Worm (Caenorhabditis elegans): ENCODE results near the gene tars-1.

The tars-1 gene

ce11 chrII:11650975-11651588, 44.4 kb downstream of the tars-1 start, which contains the start of gene coa-7:
coa-7 (minus strand) TSS chrII:11651148.
- TF ChIP-seq nhr-43 (tag; optimal IDR thresholded peaks at IDR 0.05; ENCODE audit: poor library complexity, severe bottlenecking) = peak; percentile 38
- no peak for TF ChIP-seq nhr-237 (tag; optimal IDR thresholded peaks at IDR 0.05)
- TF ChIP-seq aly-2 (tag; optimal IDR thresholded peaks at IDR 0.05) = peak; percentile 44
- TF ChIP-seq elt-2 (tag; optimal IDR thresholded peaks at IDR 0.05) = peak; percentile 20

- TF ChIP-seq ceh-9 (tag; optimal IDR thresholded peaks at IDR 0.05) (no peak), jun-1 (tag; optimal IDR thresholded peaks at IDR 0.05) (peak; percentile 4), elt-2 (tag; optimal IDR thresholded peaks at IDR 0.05) (peak; percentile 19), snpc-4 (tag; optimal IDR thresholded peaks at IDR 0.05) (no peak), R02D3.7 (tag; optimal IDR thresholded peaks at IDR 0.05) (no peak), pha-4 (tag; optimal IDR thresholded peaks at IDR 0.05) (peak; percentile 77)
Observed at ce11 chrII:11649239-11649638, 46.2 kb downstream of the tars-1 start.

ce11 chrII:11646874-11647273, 48.6 kb downstream of the tars-1 start:
- peak; percentile 78 for TF ChIP-seq elt-2 (tag; optimal IDR thresholded peaks at IDR 0.05)
- no peak for TF ChIP-seq aly-2 (tag; optimal IDR thresholded peaks at IDR 0.05)

- TF ChIP-seq nhr-77 (tag; optimal IDR thresholded peaks at IDR 0.05) = no peak
- TF ChIP-seq daf-12 (tag; optimal IDR thresholded peaks at IDR 0.05) = no peak
- no peak for TF ChIP-seq ztf-11 (tag; optimal IDR thresholded peaks at IDR 0.05)
- TF ChIP-seq mml-1 (tag; optimal IDR thresholded peaks at IDR 0.05) = no peak
- TF ChIP-seq lsy-12 (tag; optimal IDR thresholded peaks at IDR 0.05) = no peak
- TF ChIP-seq unc-62 (GFP tag; optimal IDR thresholded peaks at IDR 0.05) = no peak
- no peak for TF ChIP-seq tbx-2 (tag; optimal IDR thresholded peaks at IDR 0.05)
- peak; percentile 8 for TF ChIP-seq pha-4 (tag; optimal IDR thresholded peaks at IDR 0.05)
- no peak for TF ChIP-seq nhr-23 (tag; optimal IDR thresholded peaks at IDR 0.05)
- no peak for TF ChIP-seq elt-3 (tag; optimal IDR thresholded peaks at IDR 0.05)
- TF ChIP-seq eor-1 (tag; optimal IDR thresholded peaks at IDR 0.05) = no peak
- TF ChIP-seq ceh-9 (tag; optimal IDR thresholded peaks at IDR 0.05) = no peak
- peak; percentile 75 for TF ChIP-seq elt-2 (tag; optimal IDR thresholded peaks at IDR 0.05)
- TF ChIP-seq nhr-76 (tag; optimal IDR thresholded peaks at IDR 0.05) = no peak
- TF ChIP-seq ZK546.5 (tag; optimal IDR thresholded peaks at IDR 0.05) = no peak
- no peak for TF ChIP-seq nhr-12 (tag; optimal IDR thresholded peaks at IDR 0.05)
- peak; percentile 40 for TF ChIP-seq nfya-1 (tag; optimal IDR thresholded peaks at IDR 0.05; ENCODE audit: insufficient read depth)
- TF ChIP-seq sea-2 (GFP tag; optimal IDR thresholded peaks at IDR 0.05) = no peak
- TF ChIP-seq nhr-237 (tag; optimal IDR thresholded peaks at IDR 0.05) = no peak
- no peak for TF ChIP-seq mdl-1 (tag; optimal IDR thresholded peaks at IDR 0.05)
- TF ChIP-seq fkh-10 (GFP tag; optimal IDR thresholded peaks at IDR 0.05) = no peak
- peak; percentile 27 for TF ChIP-seq nhr-25 (tag; optimal IDR thresholded peaks at IDR 0.05)
- no peak for TF ChIP-seq nhr-67 (tag; optimal IDR thresholded peaks at IDR 0.05)
- TF ChIP-seq skn-1 (tag; optimal IDR thresholded peaks at IDR 0.05) = peak; percentile 17
- TF ChIP-seq pqm-1 (tag; optimal IDR thresholded peaks at IDR 0.05) = peak; percentile 29
- peak; percentile 2 for TF ChIP-seq nhr-43 (tag; optimal IDR thresholded peaks at IDR 0.05; ENCODE audit: poor library complexity, severe bottlenecking)
- TF ChIP-seq lin-39 (tag; optimal IDR thresholded peaks at IDR 0.05) = no peak
Observed at ce11 chrII:11646276-11646797, 49.1 kb downstream of the tars-1 start, which contains the start of gene ghi-1. ghi-1 (plus strand) TSS chrII:11646747.

ce11 chrII:11645383-11645782, 50.1 kb downstream of the tars-1 start:
- TF ChIP-seq nhr-11 (tag; optimal IDR thresholded peaks at IDR 0.05) (no peak), nhr-43 (tag; optimal IDR thresholded peaks at IDR 0.05; ENCODE audit: poor library complexity, severe bottlenecking) (peak; percentile 51), zag-1 (tag; optimal IDR thresholded peaks at IDR 0.05) (no peak)

All from whole organism, L3 larva.